Fruit fly (Drosophila melanogaster): Measurements from ENCODE around the gene CG34175.

Gene CG34175

dm6 chr2L:3372483-3372929 is 25.3 kb upstream of the CG34175 start (continued):
- TF ChIP-seq Hr51 (GFP tag; optimal IDR thresholded peaks at IDR 0.05), result peak in 1 of 2 experiments; percentile 3
- TF ChIP-seq GATAe (GFP tag; conservative IDR thresholded peaks at IDR 0.05), result no peak
- TF ChIP-seq schlank (tag; optimal IDR thresholded peaks at IDR 0.05), result no peak
- no peak for TF ChIP-seq CG15601 (tag; optimal IDR thresholded peaks at IDR 0.05)
- TF ChIP-seq fd64A (GFP tag; optimal IDR thresholded peaks at IDR 0.05), result no peak
- TF ChIP-seq vvl (GFP tag; IDR thresholded peaks at IDR 0.05), result 0 out of 2 replicates have a peak, but pooled peaks have one; percentile 32
- TF ChIP-seq CG18476 (GFP tag; optimal IDR thresholded peaks at IDR 0.05), result no peak
- TF ChIP-seq dimm (GFP tag; IDR thresholded peaks at IDR 0.05), result no peak
- TF ChIP-seq CG4424 (GFP tag; optimal IDR thresholded peaks at IDR 0.05), result no peak
- no peak for TF ChIP-seq repo (GFP tag; optimal IDR thresholded peaks at IDR 0.05)
- TF ChIP-seq z (GFP tag; IDR thresholded peaks at IDR 0.05), result no peak
- no peak for TF ChIP-seq CG7928 (GFP tag; optimal IDR thresholded peaks at IDR 0.05)
- no peak for TF ChIP-seq gro (GFP tag; optimal IDR thresholded peaks at IDR 0.05)
- no peak for TF ChIP-seq Scr (GFP tag; IDR thresholded peaks at IDR 0.05; ENCODE audit: partially characterized antibody)
- no peak for TF ChIP-seq CG17568 (GFP tag; optimal IDR thresholded peaks at IDR 0.05)
- no peak for TF ChIP-seq Tbp (GFP tag; optimal IDR thresholded peaks at IDR 0.05)
- TF ChIP-seq CG10366 (GFP tag; IDR thresholded peaks at IDR 0.05), result no peak
- no peak for TF ChIP-seq Ravus (GFP tag; IDR thresholded peaks at IDR 0.05)
- no peak for TF ChIP-seq Chrac-16 (GFP tag; optimal IDR thresholded peaks at IDR 0.05)
- TF ChIP-seq Gsc (GFP tag; IDR thresholded peaks at IDR 0.05), result no peak
- no peak for TF ChIP-seq zfh2 (GFP tag; optimal IDR thresholded peaks at IDR 0.05)
- no peak for TF ChIP-seq pros (GFP tag; optimal IDR thresholded peaks at IDR 0.05)
- TF ChIP-seq CG16863 (GFP tag; optimal IDR thresholded peaks at IDR 0.05), result no peak
- no peak for TF ChIP-seq Atf3 (GFP tag; optimal IDR thresholded peaks at IDR 0.05)
- TF ChIP-seq gsb (GFP tag; IDR thresholded peaks at IDR 0.05), result no peak
- TF ChIP-seq H15 (GFP tag; IDR thresholded peaks at IDR 0.05), result no peak
- TF ChIP-seq bowl (GFP tag; IDR thresholded peaks at IDR 0.05), result no peak
- peak; percentile 72 for TF ChIP-seq zf30C (GFP tag; optimal IDR thresholded peaks at IDR 0.05)
- TF ChIP-seq CG11085 (GFP tag; IDR thresholded peaks at IDR 0.05), result no peak
- no peak for TF ChIP-seq MBD-R2 (GFP tag; IDR thresholded peaks at IDR 0.05)
- TF ChIP-seq CG16815 (GFP tag; optimal IDR thresholded peaks at IDR 0.05), result no peak
- TF ChIP-seq CG4328 (GFP tag; optimal IDR thresholded peaks at IDR 0.05), result no peak
- no peak for TF ChIP-seq twi (tag; optimal IDR thresholded peaks at IDR 0.05)
- no peak for TF ChIP-seq dpn (GFP tag; optimal IDR thresholded peaks at IDR 0.05)
- no peak for TF ChIP-seq CG5180 (GFP tag; optimal IDR thresholded peaks at IDR 0.05)
- no peak for TF ChIP-seq pb (GFP tag; optimal IDR thresholded peaks at IDR 0.05)
- TF ChIP-seq ind (GFP tag; optimal IDR thresholded peaks at IDR 0.05), result no peak
- TF ChIP-seq CG34224 (GFP tag; IDR thresholded peaks at IDR 0.05; ENCODE audit: partially characterized antibody), result 0 out of 3 replicates have a peak, but pooled peaks have one; percentile 27
- no peak for TF ChIP-seq pan (optimal IDR thresholded peaks at IDR 0.05)
- no peak for TF ChIP-seq pan (GFP tag; optimal IDR thresholded peaks at IDR 0.05 in 1 of 2, IDR thresholded peaks at IDR 0.05 in 1 of 2)
- TF ChIP-seq CG17802 (tag; optimal IDR thresholded peaks at IDR 0.05), result no peak
- TF ChIP-seq tgo (GFP tag; IDR thresholded peaks at IDR 0.05), result no peak
- TF ChIP-seq H2.0 (GFP tag; IDR thresholded peaks at IDR 0.05), result no peak
- 0 out of 2 replicates have a peak, but pooled peaks have one; percentile 13 for TF ChIP-seq CG14014 (GFP tag; IDR thresholded peaks at IDR 0.05)
- TF ChIP-seq zfh1 (GFP tag; IDR thresholded peaks at IDR 0.05), result no peak
- no peak for TF ChIP-seq CG31365 (tag; optimal IDR thresholded peaks at IDR 0.05)
- TF ChIP-seq dysf (GFP tag; IDR thresholded peaks at IDR 0.05), result no peak
- no peak for TF ChIP-seq pzg (GFP tag; optimal IDR thresholded peaks at IDR 0.05)
- TF ChIP-seq CG1792 (GFP tag; optimal IDR thresholded peaks at IDR 0.05), result no peak
- TF ChIP-seq Vsx1 (GFP tag; optimal IDR thresholded peaks at IDR 0.05), result no peak
- no peak for TF ChIP-seq Atf-2 (GFP tag; optimal IDR thresholded peaks at IDR 0.05)
- peak; percentile 18 for TF ChIP-seq CG2120 (GFP tag; optimal IDR thresholded peaks at IDR 0.05)
